Fruit fly (Drosophila melanogaster) whole organism, embryonic: ENCODE data around the gene IA-2.

ENCODE experiments used
- Awh ChIP-seq: fragments of 200-800 bp; sonication (Bioruptor generic); IDR thresholded peaks from 2 replicates; pipeline ENCODE4, ENCODE4 v1.3.6; 2022; ENCODE audit warnings: missing biosample characterization, missing genetic modification characterization
- BEAF-32 ChIP-seq: fragments of 200-800 bp; sonication (Bioruptor generic); optimal IDR thresholded peaks from 3 replicates; lab custom pipeline; 2017; ENCODE audit warnings: missing biosample characterization, missing genetic modification characterization, mild to moderate bottlenecking, moderate library complexity, missing genetic modification reagents
- BtbVII ChIP-seq: fragments of 200-800 bp; sonication (Bioruptor generic); optimal IDR thresholded peaks from 3 replicates; lab custom pipeline; 2017; ENCODE audit warnings: missing biosample characterization, mild to moderate bottlenecking, missing genetic modification characterization
- CG10366 ChIP-seq: fragments of 200-800 bp; sonication (Bioruptor generic); IDR thresholded peaks from 2 replicates; pipeline ENCODE4 v1.3.6; 2022; ENCODE audit warnings: missing biosample characterization, missing genetic modification characterization
- CG10543 ChIP-seq: fragments of 200-800 bp; sonication (Bioruptor generic); optimal IDR thresholded peaks from 3 replicates; lab custom pipeline; 2017; ENCODE audit warnings: missing biosample characterization, mild to moderate bottlenecking, missing genetic modification characterization, moderate library complexity
- CG12071 ChIP-seq: fragments of 200-800 bp; sonication (Bioruptor generic); optimal IDR thresholded peaks from 3 replicates; lab custom pipeline; 2018; ENCODE audit warnings: missing biosample characterization, mild to moderate bottlenecking, missing genetic modification characterization
- CG13624 ChIP-seq: fragments of 200-800 bp; sonication (Bioruptor generic); optimal IDR thresholded peaks from 2 replicates; lab custom pipeline; 2016; ENCODE audit warnings: missing biosample characterization, missing genetic modification characterization
- CG14710 ChIP-seq: fragments of 200-800 bp; sonication (Bioruptor generic); optimal IDR thresholded peaks from 3 replicates; lab custom pipeline; 2019; ENCODE audit warnings: missing biosample characterization, mild to moderate bottlenecking, missing genetic modification characterization, moderate library complexity
- CG17359 ChIP-seq: fragments of 200-800 bp; sonication (Bioruptor generic); optimal IDR thresholded peaks from 3 replicates; lab custom pipeline; 2018; ENCODE audit warnings: missing biosample characterization, mild to moderate bottlenecking, missing genetic modification characterization, moderate library complexity
- CG17385 ChIP-seq: fragments of 200-800 bp; sonication (Bioruptor generic); optimal IDR thresholded peaks from 3 replicates; lab custom pipeline; 2018; ENCODE audit warnings: missing biosample characterization, mild to moderate bottlenecking, missing genetic modification characterization
- CG17612 ChIP-seq: fragments of 200-800 bp; sonication (Bioruptor generic); IDR thresholded peaks from 2 replicates; pipeline ENCODE4 v1.3.6; 2022; ENCODE audit warnings: missing biosample characterization, missing genetic modification characterization
- CG17829 ChIP-seq: fragments of 200-800 bp; optimal IDR thresholded peaks from 2 replicates; lab custom pipeline; 2019; ENCODE audit warnings: missing biosample characterization, mild to moderate bottlenecking, missing genetic modification characterization, moderate library complexity
- CG3065 ChIP-seq: fragments of 200-800 bp; sonication (Bioruptor generic); optimal IDR thresholded peaks from 2 replicates; lab custom pipeline; 2016; ENCODE audit warnings: missing biosample characterization, missing genetic modification characterization
- CG6175 ChIP-seq: fragments of 200-800 bp; sonication (Bioruptor generic); IDR thresholded peaks from 3 replicates; pipeline ENCODE4 v1.3.6; 2022; ENCODE audit warnings: missing biosample characterization, missing genetic modification characterization
- CG6254 ChIP-seq: fragments of 200-800 bp; sonication (Bioruptor generic); optimal IDR thresholded peaks from 3 replicates; lab custom pipeline; 2017; ENCODE audit warnings: mild to moderate bottlenecking, missing biosample characterization, missing genetic modification reagents, missing genetic modification characterization
- CG6765 ChIP-seq: fragments of 200-800 bp; sonication (Bioruptor generic); optimal IDR thresholded peaks from 3 replicates; lab custom pipeline; 2017; ENCODE audit warnings: missing biosample characterization, mild to moderate bottlenecking, missing genetic modification characterization
- CG7963 ChIP-seq: fragments of 200-800 bp; sonication (Bioruptor generic); IDR thresholded peaks from 3 replicates; pipeline ENCODE4 v1.3.6; 2022; ENCODE audit warnings: missing biosample characterization, missing genetic modification characterization; ENCODE audit not compliant: partially characterized antibody
- CG8281 ChIP-seq: fragments of 200-800 bp; sonication (Bioruptor generic); optimal IDR thresholded peaks from 2 replicates; lab custom pipeline; 2018; ENCODE audit warnings: missing biosample characterization, mild to moderate bottlenecking, missing genetic modification characterization, moderate library complexity
- CG8924 ChIP-seq: fragments of 200-800 bp; optimal IDR thresholded peaks from 3 replicates; lab custom pipeline; 2019; ENCODE audit warnings: missing biosample characterization, mild to moderate bottlenecking, missing genetic modification characterization, moderate library complexity
- CG9727 ChIP-seq: fragments of 200-800 bp; sonication (Bioruptor generic); optimal IDR thresholded peaks from 3 replicates; lab custom pipeline; 2017; ENCODE audit warnings: missing biosample characterization, mild to moderate bottlenecking, missing genetic modification characterization
- CG9797 ChIP-seq: fragments of 200-800 bp; sonication (Bioruptor generic); optimal IDR thresholded peaks from 3 replicates; lab custom pipeline; 2018; ENCODE audit warnings: missing biosample characterization, mild to moderate bottlenecking, missing genetic modification characterization
- CkIIα-i1 ChIP-seq: fragments of 200-800 bp; sonication (Bioruptor generic); IDR thresholded peaks from 2 replicates; pipeline ENCODE4 v1.3.6; 2022; ENCODE audit warnings: missing biosample characterization, missing genetic modification characterization
- Dp ChIP-seq: fragments of 200-800 bp; sonication (Bioruptor generic); optimal IDR thresholded peaks from 2 replicates; lab custom pipeline; 2018; ENCODE audit warnings: missing biosample characterization, mild to moderate bottlenecking, missing genetic modification characterization, moderate library complexity
- Gsc ChIP-seq: fragments of 200-800 bp; sonication (Bioruptor generic); IDR thresholded peaks from 2 replicates; pipeline ENCODE4 v1.3.6; 2022; ENCODE audit warnings: missing biosample characterization, missing genetic modification characterization
- H2.0 ChIP-seq: fragments of 200-800 bp; sonication (Bioruptor generic); IDR thresholded peaks from 2 replicates; pipeline ENCODE4 v1.3.6; 2022; ENCODE audit warnings: missing biosample characterization, missing genetic modification characterization
- HHEX ChIP-seq: fragments of 200-800 bp; sonication (Bioruptor generic); optimal IDR thresholded peaks from 3 replicates; lab custom pipeline; 2017; ENCODE audit warnings: missing biosample characterization, mild to moderate bottlenecking, missing genetic modification characterization, missing genetic modification reagents
- HLH3B ChIP-seq: fragments of 200-800 bp; sonication (Bioruptor generic); IDR thresholded peaks from 2 replicates; pipeline ENCODE4 v1.3.6; 2022; ENCODE audit warnings: missing biosample characterization, missing genetic modification characterization
- Max ChIP-seq: fragments of 200-800 bp; sonication (Bioruptor generic); optimal IDR thresholded peaks from 2 replicates; lab custom pipeline; 2016; ENCODE audit warnings: missing biosample characterization, mild to moderate bottlenecking, missing genetic modification characterization
- Xbp1 ChIP-seq: fragments of 200-800 bp; sonication (Bioruptor generic); optimal IDR thresholded peaks from 3 replicates; lab custom pipeline; 2016; ENCODE audit warnings: missing biosample characterization, mild to moderate bottlenecking, missing genetic modification characterization
- YL-1 ChIP-seq: fragments of 200-800 bp; sonication (Bioruptor generic); optimal IDR thresholded peaks from 3 replicates; lab custom pipeline; 2017; ENCODE audit warnings: missing biosample characterization, mild to moderate bottlenecking, missing genetic modification characterization
- abd-A ChIP-seq: fragments of 200-800 bp; sonication (Bioruptor generic); optimal IDR thresholded peaks from 3 replicates; lab custom pipeline; 2019; ENCODE audit warnings: missing biosample characterization, mild to moderate bottlenecking, missing genetic modification characterization, moderate library complexity
- al ChIP-seq: fragments of 200-800 bp; sonication (Bioruptor generic); IDR thresholded peaks from 2 replicates; pipeline ENCODE4 v1.3.6; 2022; ENCODE audit warnings: missing biosample characterization, missing genetic modification characterization
- bsh ChIP-seq, 2 experiments: fragments of 200-800 bp; sonication (Bioruptor generic); optimal IDR thresholded peaks; 2 replicates each; lab custom pipeline; 2017 to 2018; ENCODE audit warnings: mild to moderate bottlenecking in 2 of 2, missing biosample characterization in 2 of 2, missing genetic modification characterization in 2 of 2, moderate library complexity in 1 of 2
- cad ChIP-seq: fragments of >200 bp; optimal IDR thresholded peaks from 2 replicates; lab custom pipeline; 2017; ENCODE audit warnings: missing biosample characterization, missing genetic modification characterization
- emc ChIP-seq: fragments of 200-800 bp; sonication (Bioruptor generic); optimal IDR thresholded peaks from 2 replicates; lab custom pipeline; 2016; ENCODE audit warnings: missing biosample characterization, missing genetic modification characterization
- fd64A ChIP-seq: fragments of 200-800 bp; sonication (Bioruptor generic); optimal IDR thresholded peaks from 3 replicates; lab custom pipeline; 2018; ENCODE audit warnings: missing biosample characterization, mild to moderate bottlenecking, missing genetic modification characterization
- gsb ChIP-seq: fragments of 200-800 bp; sonication (Bioruptor generic); IDR thresholded peaks from 2 replicates; pipeline ENCODE4 v1.3.6; 2022; ENCODE audit warnings: missing biosample characterization, missing genetic modification characterization
- gsb-n ChIP-seq: fragments of 200-800 bp; sonication (Bioruptor generic); optimal IDR thresholded peaks from 3 replicates; lab custom pipeline; 2018; ENCODE audit warnings: missing biosample characterization, mild to moderate bottlenecking, missing genetic modification characterization
- insv ChIP-seq, 2 experiments: fragments of 200-800 bp; sonication (Bioruptor generic); optimal IDR thresholded peaks; 3 replicates each; lab custom pipeline; 2016 to 2018; ENCODE audit warnings: missing biosample characterization in 2 of 2, missing genetic modification characterization in 2 of 2
- klu ChIP-seq: fragments of 200-800 bp; sonication (Bioruptor generic); IDR thresholded peaks from 2 replicates; pipeline ENCODE4 v1.3.6; 2022; ENCODE audit warnings: missing biosample characterization, missing genetic modification characterization
- lilli ChIP-seq: fragments of 200-800 bp; sonication (Bioruptor generic); optimal IDR thresholded peaks from 3 replicates; lab custom pipeline; 2016; ENCODE audit warnings: missing biosample characterization, missing genetic modification characterization
- nom ChIP-seq: fragments of 200-800 bp; sonication (Bioruptor generic); optimal IDR thresholded peaks from 2 replicates; lab custom pipeline; 2017; ENCODE audit warnings: missing biosample characterization, missing genetic modification characterization, mild to moderate bottlenecking, moderate library complexity, missing genetic modification reagents
- oc ChIP-seq: fragments of 200-800 bp; sonication (Bioruptor generic); optimal IDR thresholded peaks from 2 replicates; lab custom pipeline; 2018; ENCODE audit warnings: missing biosample characterization, mild to moderate bottlenecking, missing genetic modification characterization, moderate library complexity
- pfk ChIP-seq: fragments of 200-800 bp; sonication (Bioruptor generic); optimal IDR thresholded peaks from 2 replicates; lab custom pipeline; 2018; ENCODE audit warnings: missing biosample characterization, mild to moderate bottlenecking, missing genetic modification characterization, moderate library complexity
- row ChIP-seq: fragments of 200-800 bp; sonication (Bioruptor generic); IDR thresholded peaks from 3 replicates; pipeline ENCODE4 v1.3.6; 2022; ENCODE audit warnings: missing biosample characterization, missing genetic modification characterization
- seq ChIP-seq: fragments of 200-800 bp; sonication (Bioruptor generic); IDR thresholded peaks from 2 replicates; pipeline ENCODE4 v1.3.6; 2022; ENCODE audit warnings: missing biosample characterization, missing genetic modification characterization
- shn ChIP-seq: fragments of 200-800 bp; sonication (Bioruptor generic); optimal IDR thresholded peaks from 3 replicates; lab custom pipeline; 2016; ENCODE audit warnings: missing biosample characterization, missing genetic modification characterization
- sqz ChIP-seq: fragments of 200-800 bp; sonication (Bioruptor generic); optimal IDR thresholded peaks from 3 replicates; lab custom pipeline; 2018; ENCODE audit warnings: missing biosample characterization, mild to moderate bottlenecking, missing genetic modification characterization
- tap ChIP-seq: fragments of 200-800 bp; optimal IDR thresholded peaks from 3 replicates; lab custom pipeline; 2019; ENCODE audit warnings: missing biosample characterization, mild to moderate bottlenecking, missing genetic modification characterization, moderate library complexity
- tx ChIP-seq: fragments of 200-800 bp; sonication (Bioruptor generic); optimal IDR thresholded peaks from 2 replicates; lab custom pipeline; 2016; ENCODE audit warnings: missing biosample characterization, missing genetic modification characterization

Gene IA-2

DNA sequence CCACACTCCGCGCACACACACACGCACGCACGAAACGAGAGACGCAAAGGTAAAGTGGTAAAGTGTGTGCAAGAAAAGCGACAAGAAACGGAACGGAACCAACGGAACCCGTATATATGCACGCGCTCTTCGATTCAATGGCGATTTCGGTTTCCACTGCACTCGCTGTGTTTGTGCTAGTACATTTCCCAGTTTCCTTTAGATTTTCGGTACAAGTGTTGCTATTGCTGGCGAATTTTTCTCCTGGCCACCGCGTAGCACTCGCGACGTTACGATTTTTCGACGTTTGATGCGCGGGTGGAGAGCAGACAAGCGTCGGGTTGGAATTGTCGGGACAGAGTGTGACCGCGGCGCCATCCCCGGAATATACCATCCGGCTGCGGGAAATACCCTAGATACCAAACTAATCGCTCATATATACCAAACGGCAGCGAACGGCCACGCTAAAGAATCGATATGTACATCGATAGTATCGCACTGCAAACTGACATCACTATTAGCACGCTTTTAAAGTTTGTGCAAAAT is 29.7 kb upstream of the IA-2 start, which contains the start of the genes S and ast (continued):
- TF ChIP-seq abd-A (tag; lab: Kevin White, UChicago) (no peak), H2.0 (GFP tag; lab: Robert Waterston, UW) (no peak), CG3065 (GFP tag; lab: Kevin White, UChicago) (peak; percentile 37), gsb-n (tag; lab: Kevin White, UChicago) (no peak), Xbp1 (GFP tag; lab: Kevin White, UChicago) (peak; percentile 40), CkIIα-i1 (GFP tag; lab: Robert Waterston, UW) (no peak), CG7963 (GFP tag; lab: Robert Waterston, UW) (peak; percentile 92), CG9797 (GFP tag; lab: Kevin White, UChicago) (peak; percentile 99), Awh (GFP tag; lab: Robert Waterston, UW) (0 out of 2 replicates have a peak, but pooled peaks have one; percentile 18), CG17829 (peak; percentile 68), BEAF-32 (GFP tag; lab: Kevin White, UChicago) (peak; percentile 99), al (GFP tag; lab: Robert Waterston, UW) (0 out of 2 replicates have a peak, but pooled peaks have one; percentile 34), CG12071 (GFP tag; lab: Kevin White, UChicago) (no peak), YL-1 (GFP tag; lab: Kevin White, UChicago) (peak; percentile 76), CG14710 (tag; lab: Kevin White, UChicago) (peak; percentile 59), tap (tag; lab: Kevin White, UChicago) (no peak), CG13624 (GFP tag; lab: Kevin White, UChicago) (peak; percentile 32), CG17385 (GFP tag; lab: Kevin White, UChicago) (no peak), seq (GFP tag; lab: Robert Waterston, UW) (no peak), lilli (GFP tag; lab: Kevin White, UChicago) (no peak), CG17359 (no peak), Gsc (GFP tag; lab: Robert Waterston, UW) (no peak), CG9727 (no peak), Max (GFP tag; lab: Kevin White, UChicago) (peak; percentile 47), HLH3B (GFP tag; lab: Robert Waterston, UW) (0 out of 2 replicates have a peak, but pooled peaks have one; percentile 20), sqz (no peak), tx (no peak), CG8281 (tag; lab: Kevin White, UChicago) (no peak), Dp (GFP tag; lab: Kevin White, UChicago) (peak; percentile 65), row (GFP tag; lab: Robert Waterston, UW) (peak; percentile 68), cad (GFP tag; lab: Kevin White, UChicago) (no peak), fd64A (GFP tag; lab: Kevin White, UChicago) (no peak), bsh (GFP tag; optimal IDR thresholded peaks at IDR 0.05; lab: Kevin White, UChicago) (peak in 1 of 2 experiments; percentile 31), CG6254 (no peak), insv (GFP tag; optimal IDR thresholded peaks at IDR 0.05; lab: Kevin White, UChicago) (peak in 1 of 2 experiments; percentile 52), CG8924 (tag; lab: Kevin White, UChicago) (peak; percentile 49), CG10543 (GFP tag; lab: Kevin White, UChicago) (peak; percentile 40), shn (GFP tag; lab: Kevin White, UChicago) (peak; percentile 6), CG17612 (GFP tag; lab: Robert Waterston, UW) (no peak), oc (tag; lab: Kevin White, UChicago) (no peak), CG6765 (GFP tag; lab: Kevin White, UChicago) (peak; percentile 36), CG10366 (GFP tag; lab: Robert Waterston, UW) (no peak), klu (GFP tag; lab: Robert Waterston, UW) (peak; percentile 40; the same call in 1 of the 2 replicates), nom (GFP tag; lab: Kevin White, UChicago) (peak; percentile 61), HHEX (no peak), emc (no peak), BtbVII (GFP tag; lab: Kevin White, UChicago) (peak; percentile 33), gsb (no peak), pfk (GFP tag; lab: Kevin White, UChicago) (peak; percentile 73), CG6175 (GFP tag; lab: Robert Waterston, UW) (no peak)
